Fruit fly (Drosophila melanogaster) whole organism, adult: ENCODE results near the gene CG32813.
A peak's percentile ranks its signal among the peaks of the same experiment; 100 is the strongest.

ENCODE experiments used
- CG11617 ChIP-seq: fragments of 200-800 bp; sonication (Bioruptor generic); optimal IDR thresholded peaks from 2 replicates; lab custom pipeline; 2017; ENCODE audit warnings: mild to moderate bottlenecking, missing biosample characterization, missing genetic modification reagents, missing genetic modification characterization
- CG12768 ChIP-seq: fragments of 200-800 bp; sonication (Bioruptor generic); optimal IDR thresholded peaks from 2 replicates; lab custom pipeline; 2017; ENCODE audit warnings: missing biosample characterization, missing genetic modification characterization, mild to moderate bottlenecking, moderate library complexity, missing genetic modification reagents
- CG14711 ChIP-seq: fragments of 200-800 bp; sonication (Bioruptor generic); optimal IDR thresholded peaks from 2 replicates; lab custom pipeline; 2018; ENCODE audit warnings: missing biosample characterization, mild to moderate bottlenecking, missing genetic modification characterization, moderate library complexity
- CG1620 ChIP-seq: fragments of 200-800 bp; sonication (Bioruptor generic); optimal IDR thresholded peaks from 2 replicates; lab custom pipeline; 2016; ENCODE audit warnings: missing biosample characterization, missing genetic modification characterization
- CG33017 ChIP-seq: fragments of 200-800 bp; sonication (Bioruptor generic); optimal IDR thresholded peaks from 2 replicates; lab custom pipeline; 2018; ENCODE audit warnings: missing biosample characterization, mild to moderate bottlenecking, missing genetic modification characterization, moderate library complexity
- CG5204 ChIP-seq: fragments of 200-800 bp; sonication (Bioruptor generic); optimal IDR thresholded peaks from 2 replicates; lab custom pipeline; 2016; ENCODE audit warnings: missing biosample characterization, missing genetic modification characterization
- CG7045 ChIP-seq: fragments of 200-800 bp; sonication (Bioruptor generic); optimal IDR thresholded peaks from 2 replicates; lab custom pipeline; 2017; ENCODE audit warnings: missing biosample characterization, mild to moderate bottlenecking, missing genetic modification characterization
- CG7101 ChIP-seq: fragments of 200-800 bp; sonication (Bioruptor generic); optimal IDR thresholded peaks from 2 replicates; lab custom pipeline; 2018; ENCODE audit warnings: missing biosample characterization, mild to moderate bottlenecking, missing genetic modification characterization, moderate library complexity
- Clk ChIP-seq: fragments of 200-800 bp; sonication (Bioruptor generic); optimal IDR thresholded peaks from 2 replicates; lab custom pipeline; 2017; ENCODE audit warnings: missing biosample characterization, missing genetic modification characterization
- Crg-1 ChIP-seq: fragments of 200-800 bp; sonication (Bioruptor generic); optimal IDR thresholded peaks from 2 replicates; lab custom pipeline; 2016; ENCODE audit warnings: missing biosample characterization, missing genetic modification characterization
- Hr96 ChIP-seq: fragments of 200-800 bp; sonication (Bioruptor generic); optimal IDR thresholded peaks from 2 replicates; lab custom pipeline; 2016; ENCODE audit warnings: missing biosample characterization, missing genetic modification characterization
- Mnt ChIP-seq: fragments of 200-800 bp; sonication (Bioruptor generic); optimal IDR thresholded peaks from 2 replicates; lab custom pipeline; 2016; ENCODE audit warnings: missing biosample characterization, mild to moderate bottlenecking, missing genetic modification characterization
- bab1 ChIP-seq: fragments of 200-800 bp; sonication (Bioruptor generic); optimal IDR thresholded peaks from 3 replicates; lab custom pipeline; 2019; ENCODE audit warnings: missing biosample characterization, mild to moderate bottlenecking, missing genetic modification characterization, moderate library complexity
- cic ChIP-seq: fragments of 200-800 bp; sonication (Bioruptor generic); optimal IDR thresholded peaks from 2 replicates; lab custom pipeline; 2017; ENCODE audit warnings: missing biosample characterization, mild to moderate bottlenecking, missing genetic modification characterization, moderate library complexity
- cnc ChIP-seq, 2 experiments: fragments of >200 bp; optimal IDR thresholded peaks; 2 replicates each; lab custom pipeline; 2017
- kay ChIP-seq: fragments of 200-800 bp; sonication (Bioruptor generic); peaks from one replicate; lab custom pipeline; 2016; ENCODE audit warnings: missing biosample characterization, missing genetic modification characterization, borderline replicate concordance
- ovo ChIP-seq: fragments of 200-800 bp; sonication (Bioruptor generic); optimal IDR thresholded peaks from 2 replicates; lab custom pipeline; 2016; ENCODE audit warnings: missing biosample characterization, missing genetic modification characterization
- pad ChIP-seq: fragments of 200-800 bp; sonication (Bioruptor generic); optimal IDR thresholded peaks from 3 replicates; lab custom pipeline; 2017; ENCODE audit warnings: missing biosample characterization, missing genetic modification characterization, mild to moderate bottlenecking, moderate library complexity, missing genetic modification reagents
- tj ChIP-seq: fragments of 200-800 bp; sonication (Bioruptor generic); optimal IDR thresholded peaks from 3 replicates; lab custom pipeline; 2017; ENCODE audit warnings: missing biosample characterization, mild to moderate bottlenecking, missing genetic modification characterization, moderate library complexity
- toe ChIP-seq: fragments of 200-800 bp; sonication (Bioruptor generic); optimal IDR thresholded peaks from 2 replicates; lab custom pipeline; 2016; ENCODE audit warnings: missing biosample characterization, missing genetic modification characterization

Gene CG32813

DNA sequence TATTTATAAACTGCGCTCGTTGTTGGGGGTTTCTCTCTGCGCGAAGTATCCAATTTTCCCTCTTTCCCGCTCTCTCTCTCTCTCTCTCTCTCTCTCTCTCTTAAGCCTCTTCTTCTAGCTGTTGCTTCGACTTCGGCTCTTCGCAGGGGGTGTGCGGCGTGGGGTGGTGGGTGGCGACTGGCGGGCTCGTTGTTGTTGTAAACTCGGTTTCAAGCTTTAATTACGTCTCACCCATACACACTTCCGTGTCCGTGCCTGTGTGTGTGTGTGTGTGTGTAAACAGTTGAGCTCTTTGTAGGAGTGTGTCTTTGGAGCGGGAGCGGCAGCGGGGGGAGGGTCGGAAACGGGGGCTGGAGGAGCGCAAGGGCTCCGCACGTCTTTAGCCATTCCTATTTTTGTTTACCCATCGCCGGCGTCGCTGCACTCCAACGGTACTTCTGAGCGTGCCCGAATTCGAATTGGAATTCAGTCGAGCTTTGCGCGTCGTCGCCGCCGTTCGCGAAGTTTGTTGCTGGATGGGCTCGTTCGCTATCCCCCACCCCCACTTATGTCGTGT, 7.5 kb downstream of the CG32813 start:
- TF ChIP-seq pad, result peak; percentile 40
- no peak for TF ChIP-seq Clk (GFP tag; lab: Kevin White, UChicago)
- TF ChIP-seq Crg-1 (GFP tag; lab: Kevin White, UChicago), result no peak
- TF ChIP-seq CG7045, result no peak
- no peak for TF ChIP-seq Mnt (GFP tag; lab: Kevin White, UChicago)
- no peak for TF ChIP-seq CG7101 (tag; lab: Kevin White, UChicago)
- no peak for TF ChIP-seq cnc (optimal IDR thresholded peaks at IDR 0.05; lab: Kevin White, UChicago)
- peak; percentile 36 for TF ChIP-seq CG12768
- TF ChIP-seq kay (GFP tag; lab: Kevin White, UChicago), result no peak
- peak; percentile 36 for TF ChIP-seq tj (GFP tag; lab: Kevin White, UChicago)
- no peak for TF ChIP-seq Hr96 (GFP tag; lab: Kevin White, UChicago)
- TF ChIP-seq CG11617 (GFP tag; lab: Kevin White, UChicago), result no peak
- TF ChIP-seq cic (GFP tag; lab: Kevin White, UChicago), result no peak
- no peak for TF ChIP-seq toe
- no peak for TF ChIP-seq CG1620
- TF ChIP-seq CG5204 (GFP tag; lab: Kevin White, UChicago), result no peak
- no peak for TF ChIP-seq CG33017 (tag; lab: Kevin White, UChicago)
- peak; percentile 18 for TF ChIP-seq bab1 (GFP tag; lab: Kevin White, UChicago)
- no peak for TF ChIP-seq CG14711 (tag; lab: Kevin White, UChicago)
- TF ChIP-seq ovo (GFP tag; lab: Kevin White, UChicago), result peak; percentile 90

DNA sequence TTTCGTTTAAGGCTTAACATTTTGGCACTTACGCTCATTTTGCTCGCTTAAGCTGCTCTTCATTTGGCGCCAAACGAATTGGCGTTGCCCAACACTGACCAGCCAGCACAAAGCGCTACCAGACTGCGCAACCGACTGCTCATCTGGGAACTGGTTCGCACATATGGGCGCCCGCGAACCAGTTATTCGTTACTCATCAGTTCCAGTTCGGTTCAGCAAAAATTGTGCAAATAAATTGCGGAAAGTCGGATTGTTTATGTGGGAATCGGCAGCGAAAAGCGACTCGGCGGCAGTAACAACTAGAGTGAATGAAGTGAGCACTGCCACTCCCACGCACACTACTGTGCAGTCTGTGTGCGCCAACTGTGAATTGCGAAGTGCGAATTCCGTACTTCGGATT, 12.2 kb downstream of the CG32813 start, which contains the start of gene Rilpl:
TSS of gene Rilpl (plus strand) at position 180 of the 400 bp plus-strand sequence.
- peak; percentile 70 for TF ChIP-seq bab1 (GFP tag; lab: Kevin White, UChicago)
- no peak for TF ChIP-seq CG7045
- no peak for TF ChIP-seq CG33017 (tag; lab: Kevin White, UChicago)
- TF ChIP-seq Clk (GFP tag; lab: Kevin White, UChicago), result no peak
- peak; percentile 6 for TF ChIP-seq ovo (GFP tag; lab: Kevin White, UChicago)
- peak; percentile 49 for TF ChIP-seq cic (GFP tag; lab: Kevin White, UChicago)
- peak; percentile 77 for TF ChIP-seq Crg-1 (GFP tag; lab: Kevin White, UChicago)
- TF ChIP-seq tj (GFP tag; lab: Kevin White, UChicago), result peak; percentile 23
- no peak for TF ChIP-seq Hr96 (GFP tag; lab: Kevin White, UChicago)
- TF ChIP-seq pad, result peak; percentile 57
- peak; percentile 81 for TF ChIP-seq Mnt (GFP tag; lab: Kevin White, UChicago)
- no peak for TF ChIP-seq CG11617 (GFP tag; lab: Kevin White, UChicago)
- peak; percentile 53 for TF ChIP-seq CG12768
- peak; percentile 69 for TF ChIP-seq CG1620
- TF ChIP-seq cnc (optimal IDR thresholded peaks at IDR 0.05; lab: Kevin White, UChicago), result no peak
- TF ChIP-seq toe, result peak; percentile 29
- peak; percentile 69 for TF ChIP-seq kay (GFP tag; lab: Kevin White, UChicago)
- peak; percentile 4 for TF ChIP-seq CG14711 (tag; lab: Kevin White, UChicago)
- TF ChIP-seq CG5204 (GFP tag; lab: Kevin White, UChicago), result no peak
- peak; percentile 62 for TF ChIP-seq CG7101 (tag; lab: Kevin White, UChicago)

DNA sequence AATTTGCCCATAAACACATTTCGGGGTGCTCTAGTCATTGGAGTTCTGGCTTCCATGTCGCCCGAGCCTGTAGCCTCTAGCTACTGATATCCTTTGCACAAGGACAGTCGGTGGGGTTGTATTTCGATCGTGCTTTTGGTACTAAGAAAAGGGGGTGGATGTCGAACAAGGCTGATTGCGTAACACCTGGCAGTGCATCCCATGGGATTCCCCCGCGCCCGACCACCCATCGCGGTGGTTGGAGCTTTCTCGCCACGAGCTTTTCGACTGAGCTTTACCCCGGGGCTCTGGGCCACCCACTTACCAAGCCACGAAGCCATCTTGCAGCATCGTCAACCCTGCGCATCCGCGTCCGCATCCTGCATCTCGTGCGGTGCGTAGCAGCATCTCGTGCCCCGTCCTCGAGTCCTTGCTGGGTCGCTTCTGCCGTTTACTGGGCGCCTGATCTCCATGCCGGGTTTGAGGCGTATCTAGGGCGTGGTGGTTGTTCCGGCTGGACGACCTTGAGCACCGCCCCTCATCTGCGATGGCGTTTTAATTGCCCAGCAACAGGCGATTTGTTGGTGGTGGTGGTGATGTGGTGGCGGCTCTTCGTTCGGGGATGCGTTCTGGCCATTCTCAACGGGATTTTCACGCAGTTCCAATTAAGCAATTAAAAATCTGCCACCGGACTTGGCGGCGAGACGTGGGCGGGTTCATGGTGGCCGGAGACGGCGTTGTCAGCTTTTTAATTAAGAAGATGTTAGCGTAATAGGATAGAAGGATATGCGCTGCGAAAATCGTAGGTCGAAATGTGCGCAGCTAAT, 17.1 kb downstream of the CG32813 start:
- TF ChIP-seq CG1620, result no peak
- TF ChIP-seq toe, result no peak
- TF ChIP-seq Hr96 (GFP tag; lab: Kevin White, UChicago), result no peak
- TF ChIP-seq CG12768, result no peak
- TF ChIP-seq CG14711 (tag; lab: Kevin White, UChicago), result no peak
- no peak for TF ChIP-seq ovo (GFP tag; lab: Kevin White, UChicago)

DNA sequence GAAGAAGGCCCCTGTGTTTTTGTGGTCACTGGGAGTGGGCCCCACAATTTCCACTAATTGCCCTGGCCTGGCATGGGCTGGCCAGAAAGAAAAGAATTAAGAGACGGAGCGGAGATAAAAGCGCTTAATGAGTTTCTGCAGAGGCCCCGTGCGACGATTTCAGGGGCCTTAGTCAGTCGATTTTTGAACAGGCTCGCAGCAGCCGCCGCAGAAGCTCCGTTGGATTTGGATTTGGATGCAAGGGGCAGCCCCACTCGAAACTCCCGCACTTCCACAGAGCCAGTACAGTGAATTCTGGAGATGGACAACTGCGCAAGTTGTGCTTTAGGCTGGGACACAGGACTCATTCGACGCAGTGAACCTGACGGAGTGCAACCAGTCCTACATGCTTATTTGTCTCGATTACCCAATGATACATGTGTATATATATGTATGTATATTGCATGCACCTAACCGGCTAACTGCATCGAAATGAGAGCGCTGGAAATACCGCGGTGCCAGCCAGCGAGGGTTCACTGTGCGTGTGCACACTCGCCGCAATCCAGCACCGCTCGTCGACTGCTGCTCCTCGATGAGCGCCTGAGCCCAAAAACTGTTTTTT, 17.8 kb downstream of the CG32813 start:
- TF ChIP-seq Hr96 (GFP tag; lab: Kevin White, UChicago), result peak; percentile 22
- TF ChIP-seq CG33017 (tag; lab: Kevin White, UChicago), result no peak
- TF ChIP-seq cic (GFP tag; lab: Kevin White, UChicago), result no peak
- peak; percentile 34 for TF ChIP-seq CG7101 (tag; lab: Kevin White, UChicago)
- no peak for TF ChIP-seq CG11617 (GFP tag; lab: Kevin White, UChicago)
- TF ChIP-seq pad, result peak; percentile 44
- peak; percentile 19 for TF ChIP-seq toe

DNA sequence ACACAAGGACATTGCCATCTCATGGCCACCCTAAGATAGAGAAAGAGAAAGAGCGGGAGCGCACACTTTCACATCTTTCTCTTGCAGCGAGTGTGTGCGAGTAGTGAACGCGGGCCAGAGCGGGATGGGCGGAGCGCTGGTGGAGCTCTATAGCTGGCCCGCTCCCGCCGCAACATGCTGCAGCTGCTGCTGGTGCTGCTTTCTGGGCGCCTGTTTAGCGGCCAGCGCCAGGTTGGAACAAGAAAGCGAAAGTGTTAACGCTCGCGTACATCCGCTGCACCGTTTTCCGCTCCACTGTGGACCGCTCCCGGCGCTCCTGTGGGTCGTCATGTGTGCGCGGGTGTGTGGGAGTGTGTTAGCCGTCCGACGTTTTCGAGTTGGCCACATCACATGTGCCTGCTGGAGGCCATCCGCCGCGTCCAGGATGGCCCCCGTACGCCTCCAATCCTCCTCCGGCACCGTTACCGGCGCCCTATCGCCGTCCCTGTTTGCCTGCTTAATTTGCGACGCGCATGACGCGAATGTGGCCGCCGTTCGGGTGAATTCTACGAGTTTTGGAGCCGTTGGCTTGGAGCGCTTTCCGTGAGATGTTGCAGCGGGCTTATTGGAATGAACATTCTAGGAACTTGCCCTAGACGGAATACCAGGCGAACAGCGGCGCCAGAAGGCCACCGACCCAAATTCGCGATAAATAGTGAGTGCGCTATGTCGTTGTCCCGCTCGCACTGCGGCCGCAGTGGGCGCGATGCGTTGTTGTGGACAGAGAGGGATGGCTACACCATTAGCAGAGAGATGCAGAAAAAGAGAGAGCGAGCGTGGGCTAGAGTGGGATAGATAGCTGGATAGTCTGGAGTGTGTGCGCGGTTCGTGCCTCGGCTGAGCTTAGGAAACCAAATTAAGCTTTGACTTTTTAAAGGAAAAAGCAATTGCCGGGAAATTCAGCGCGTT, 18.6 kb downstream of the CG32813 start:
- TF ChIP-seq CG33017 (tag; lab: Kevin White, UChicago), result no peak
- peak; percentile 79 for TF ChIP-seq cic (GFP tag; lab: Kevin White, UChicago)
- no peak for TF ChIP-seq cnc (optimal IDR thresholded peaks at IDR 0.05; lab: Kevin White, UChicago)
- peak; percentile 6 for TF ChIP-seq CG1620
- TF ChIP-seq CG7101 (tag; lab: Kevin White, UChicago), result no peak
- TF ChIP-seq ovo (GFP tag; lab: Kevin White, UChicago), result peak; percentile 87
- TF ChIP-seq CG11617 (GFP tag; lab: Kevin White, UChicago), result peak; percentile 71
- TF ChIP-seq Mnt (GFP tag; lab: Kevin White, UChicago), result peak; percentile 79
- TF ChIP-seq pad, result peak; percentile 63
- TF ChIP-seq Hr96 (GFP tag; lab: Kevin White, UChicago), result peak; percentile 45
- no peak for TF ChIP-seq bab1 (GFP tag; lab: Kevin White, UChicago)
- peak; percentile 52 for TF ChIP-seq CG7045
- peak; percentile 22 for TF ChIP-seq Clk (GFP tag; lab: Kevin White, UChicago)
- no peak for TF ChIP-seq CG14711 (tag; lab: Kevin White, UChicago)
- TF ChIP-seq CG5204 (GFP tag; lab: Kevin White, UChicago), result peak; percentile 27
- peak; percentile 50 for TF ChIP-seq tj (GFP tag; lab: Kevin White, UChicago)
- peak; percentile 82 for TF ChIP-seq CG12768
- TF ChIP-seq Crg-1 (GFP tag; lab: Kevin White, UChicago), result no peak
- no peak for TF ChIP-seq toe
- no peak for TF ChIP-seq kay (GFP tag; lab: Kevin White, UChicago)
